Fruit fly (Drosophila melanogaster) S2 (cell line): ENCODE measurements around the gene CG13308.

ENCODE experiments used
- CG8478 ChIP-seq: fragments of >200 bp; optimal IDR thresholded peaks from 2 replicates; lab custom pipeline; 2018
- CTCF ChIP-seq, 2 experiments: fragments of >200 bp; optimal IDR thresholded peaks; 2 replicates each; lab custom pipeline; 2018

DNA sequence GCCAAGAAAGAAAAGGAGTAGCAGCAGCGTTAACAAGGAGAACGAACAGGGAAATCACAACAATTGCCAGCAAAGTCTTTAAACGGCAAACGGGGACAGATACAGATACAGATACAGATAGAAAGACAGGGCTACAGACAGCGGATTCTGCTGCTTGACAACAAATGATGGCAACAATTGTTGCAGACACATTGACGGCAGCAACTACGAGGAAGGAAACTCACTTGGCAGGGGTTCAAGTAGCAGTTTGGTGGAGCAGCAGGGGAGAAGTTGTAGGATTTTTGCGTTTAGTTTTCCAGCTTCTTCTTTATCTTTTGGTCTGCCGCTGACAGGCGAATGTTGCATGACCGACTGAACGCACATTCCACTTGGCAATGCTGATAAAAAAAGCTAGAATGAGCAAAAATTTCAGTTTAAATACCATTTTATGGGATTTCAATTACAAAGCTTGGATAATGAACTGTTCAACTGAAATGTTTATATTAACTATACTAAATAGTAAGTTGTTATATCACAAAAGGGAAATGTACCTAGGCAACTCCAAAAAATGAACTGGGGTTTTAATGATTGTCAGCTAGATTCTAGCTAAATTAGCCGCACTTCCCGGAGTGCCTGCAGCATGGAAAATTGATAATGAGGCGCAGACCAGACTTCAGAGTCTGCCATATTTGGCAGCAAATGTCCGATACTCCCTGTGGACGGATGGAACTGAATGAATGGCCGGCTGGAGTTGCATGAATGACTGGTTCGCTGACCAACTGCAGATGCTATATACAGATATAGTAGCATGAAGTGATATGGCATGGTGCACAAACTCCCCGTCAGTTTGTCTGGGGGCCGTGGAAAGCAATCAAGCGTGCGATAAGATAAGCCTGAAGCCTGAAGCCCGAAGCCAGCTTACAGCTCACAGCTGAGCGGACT, 42.7 kb downstream of the CG13308 start:
- TF ChIP-seq CG8478 (lab: Kevin White, UChicago) (no peak), CTCF (optimal IDR thresholded peaks at IDR 0.05; lab: Kevin White, UChicago) (no peak)
